Fruit fly (Drosophila melanogaster): ENCODE results near the gene CG43155.

The CG43155 gene

DNA sequence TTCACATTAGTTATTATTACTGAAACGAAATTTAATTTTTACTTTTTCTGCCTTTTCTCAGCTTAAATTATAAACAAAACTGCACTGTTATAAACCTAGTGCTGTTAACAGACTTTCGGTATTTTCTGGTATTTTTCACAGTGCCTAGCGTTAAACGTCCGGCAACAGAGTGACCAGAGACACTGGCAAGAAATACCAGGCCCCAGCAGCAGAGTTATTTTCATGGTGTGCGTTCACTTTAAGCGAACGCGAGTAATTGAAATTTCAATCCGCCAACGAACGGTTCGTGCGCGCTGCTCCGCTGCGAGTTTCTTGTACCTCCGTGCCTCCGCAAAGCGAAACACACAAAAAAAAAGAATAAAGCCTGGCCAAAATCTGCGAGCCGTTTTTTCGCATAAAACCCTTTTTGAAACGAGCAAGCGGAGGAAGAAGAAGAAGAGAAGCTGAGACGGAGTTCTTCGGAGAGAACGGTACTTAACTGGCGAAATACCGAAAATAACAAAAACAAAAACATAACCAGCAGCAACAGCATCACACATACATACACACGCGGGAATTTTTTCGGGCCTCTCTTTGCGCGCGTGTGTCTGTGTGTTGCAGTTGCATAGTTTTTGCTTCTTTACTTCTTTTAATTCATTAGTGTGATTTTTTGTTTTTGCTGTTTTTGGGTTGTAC, 33.5 kb downstream of the CG43155 start, which contains the start of gene Drak:
Gene Drak, plus strand, starts transcription at position 220 of the 675 bp plus-strand sequence.
- TF ChIP-seq insv (optimal IDR thresholded peaks at IDR 0.05): no peak
- no peak for TF ChIP-seq psq (optimal IDR thresholded peaks at IDR 0.05)
- no peak for TF ChIP-seq h (optimal IDR thresholded peaks at IDR 0.05)
- no peak for TF ChIP-seq Sin3A (optimal IDR thresholded peaks at IDR 0.05)
- no peak for TF ChIP-seq Myc (optimal IDR thresholded peaks at IDR 0.05)
- no peak for TF ChIP-seq ttk (optimal IDR thresholded peaks at IDR 0.05)

DNA sequence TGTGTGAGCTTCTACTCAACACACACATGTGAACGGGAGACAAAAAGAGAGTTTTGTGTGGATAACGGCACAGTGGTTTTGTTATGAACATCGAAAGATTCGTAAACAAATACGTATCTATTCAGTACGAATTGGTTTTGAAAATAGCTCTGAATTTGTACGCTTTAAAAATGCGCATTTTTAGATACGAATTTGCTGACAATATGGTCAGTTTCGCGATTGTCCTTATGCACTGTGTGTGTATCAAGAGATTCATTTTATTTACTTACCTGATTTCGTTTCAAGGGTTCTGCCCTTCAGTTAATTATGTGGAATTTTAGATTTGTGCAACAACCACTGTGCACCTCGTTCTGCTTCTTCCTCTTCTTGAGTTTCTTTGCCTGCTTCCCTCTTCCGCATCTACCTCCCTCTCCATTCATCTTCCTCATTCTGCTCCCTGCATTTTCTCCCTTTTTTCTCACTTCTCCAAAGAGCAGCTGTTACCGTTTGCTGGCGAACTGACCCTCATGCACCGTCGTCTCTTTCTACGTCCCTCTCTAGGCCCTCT, 35.2 kb downstream of the CG43155 start:
- TF ChIP-seq ttk (optimal IDR thresholded peaks at IDR 0.05) (no peak), psq (optimal IDR thresholded peaks at IDR 0.05) (no peak), insv (optimal IDR thresholded peaks at IDR 0.05) (no peak), h (optimal IDR thresholded peaks at IDR 0.05) (no peak), Sin3A (optimal IDR thresholded peaks at IDR 0.05) (no peak), Myc (optimal IDR thresholded peaks at IDR 0.05) (no peak)

- TF ChIP-seq insv (optimal IDR thresholded peaks at IDR 0.05) (no peak), ttk (optimal IDR thresholded peaks at IDR 0.05) (no peak), Sin3A (optimal IDR thresholded peaks at IDR 0.05) (no peak), h (optimal IDR thresholded peaks at IDR 0.05) (no peak), psq (optimal IDR thresholded peaks at IDR 0.05) (no peak), Myc (optimal IDR thresholded peaks at IDR 0.05) (no peak)
Measured at dm6 chrX:11495474-11495873, 35.9 kb downstream of the CG43155 start.

dm6 chrX:11496257-11496656, 36.7 kb downstream of the CG43155 start:
- TF ChIP-seq psq (optimal IDR thresholded peaks at IDR 0.05): no peak
- TF ChIP-seq Myc (optimal IDR thresholded peaks at IDR 0.05): no peak
- no peak for TF ChIP-seq h (optimal IDR thresholded peaks at IDR 0.05)
- TF ChIP-seq insv (optimal IDR thresholded peaks at IDR 0.05): no peak
- TF ChIP-seq ttk (optimal IDR thresholded peaks at IDR 0.05): no peak
- no peak for TF ChIP-seq Sin3A (optimal IDR thresholded peaks at IDR 0.05)

- TF ChIP-seq Sin3A (optimal IDR thresholded peaks at IDR 0.05): no peak
- no peak for TF ChIP-seq psq (optimal IDR thresholded peaks at IDR 0.05)
- no peak for TF ChIP-seq Myc (optimal IDR thresholded peaks at IDR 0.05)
- TF ChIP-seq h (optimal IDR thresholded peaks at IDR 0.05): no peak
- TF ChIP-seq ttk (optimal IDR thresholded peaks at IDR 0.05): no peak
- no peak for TF ChIP-seq insv (optimal IDR thresholded peaks at IDR 0.05)
Measured at dm6 chrX:11498143-11498542, 38.6 kb downstream of the CG43155 start.

DNA sequence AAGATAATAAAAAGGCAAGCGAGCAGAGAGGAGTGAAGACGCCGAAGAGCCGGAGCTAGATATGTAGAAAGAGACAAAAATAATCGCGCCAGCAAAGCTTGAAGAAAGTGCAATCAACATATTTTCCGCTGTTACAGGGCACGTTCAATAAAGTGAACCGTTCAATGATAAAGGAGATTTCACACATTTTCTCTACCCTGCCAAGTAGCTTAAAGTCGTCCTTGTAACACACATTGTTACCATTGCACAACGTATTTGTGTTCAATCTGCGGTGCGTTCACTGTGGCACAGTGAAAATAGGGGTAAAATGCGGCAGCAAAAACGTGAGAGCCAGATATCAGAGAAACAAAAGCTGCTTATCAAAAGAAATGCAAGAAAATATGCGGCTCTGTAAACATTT, 39.9 kb downstream of the CG43155 start:
- TF ChIP-seq Sin3A (optimal IDR thresholded peaks at IDR 0.05) (no peak), psq (optimal IDR thresholded peaks at IDR 0.05) (no peak), insv (optimal IDR thresholded peaks at IDR 0.05) (no peak), h (optimal IDR thresholded peaks at IDR 0.05) (no peak)

DNA sequence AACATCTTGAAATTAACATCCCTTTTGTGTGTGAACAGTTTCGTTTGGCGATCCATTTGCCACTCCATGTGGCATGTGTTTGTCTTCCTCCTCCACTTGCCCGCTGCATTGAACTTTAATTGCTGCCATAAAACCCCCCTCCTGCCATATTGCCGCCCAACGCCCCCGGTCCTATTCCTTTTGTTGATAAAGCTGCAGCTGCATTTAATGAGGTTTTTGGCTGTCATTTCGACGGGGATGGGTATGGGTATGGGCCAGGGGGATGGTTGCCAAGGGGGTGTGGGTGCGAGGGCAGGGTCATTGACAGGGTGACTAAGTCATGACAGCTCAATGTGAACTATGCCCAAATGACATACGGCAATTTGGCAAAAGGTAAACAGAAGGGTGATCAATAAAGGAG, 40.7 kb downstream of the CG43155 start:
- no peak for TF ChIP-seq Myc (optimal IDR thresholded peaks at IDR 0.05)
- no peak for TF ChIP-seq h (optimal IDR thresholded peaks at IDR 0.05)
- TF ChIP-seq ttk (optimal IDR thresholded peaks at IDR 0.05): no peak
- TF ChIP-seq insv (optimal IDR thresholded peaks at IDR 0.05): no peak
- TF ChIP-seq Sin3A (optimal IDR thresholded peaks at IDR 0.05): no peak
- TF ChIP-seq psq (optimal IDR thresholded peaks at IDR 0.05): no peak

DNA sequence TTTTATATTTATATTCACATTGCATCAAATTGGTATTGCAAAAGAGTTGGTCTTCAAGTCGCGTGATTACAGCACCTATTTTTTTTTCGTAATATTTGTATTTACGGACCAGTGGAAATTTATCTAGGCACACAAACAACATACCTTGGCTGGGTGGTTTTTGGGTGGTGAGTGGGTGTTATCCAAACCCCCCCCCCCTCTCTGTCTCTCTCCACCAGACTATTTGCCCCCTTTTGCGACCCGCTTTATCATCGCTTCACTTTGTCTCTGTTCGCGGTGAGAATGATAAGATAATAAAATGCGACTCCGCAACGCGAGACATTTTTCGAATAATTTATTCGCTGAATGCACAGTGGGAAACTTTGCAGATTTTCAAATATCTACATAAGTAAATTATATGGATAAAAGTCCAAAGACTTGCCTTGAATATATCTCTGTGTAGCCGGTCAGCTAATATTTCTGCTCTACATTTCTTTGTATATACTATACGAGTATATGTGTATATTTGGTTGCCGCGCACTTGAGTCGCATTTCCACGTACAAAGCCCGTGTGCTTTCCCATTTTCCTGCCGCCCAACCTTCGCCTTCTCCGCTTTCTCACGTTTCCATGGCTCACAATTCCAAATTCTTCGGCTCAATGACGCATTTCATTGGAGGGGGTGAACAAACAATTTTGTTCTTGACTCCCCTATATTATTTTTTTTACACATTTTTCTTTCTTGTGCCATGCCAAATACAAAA, 41.8 kb downstream of the CG43155 start:
- TF ChIP-seq Myc (optimal IDR thresholded peaks at IDR 0.05) (no peak), h (optimal IDR thresholded peaks at IDR 0.05) (no peak), psq (optimal IDR thresholded peaks at IDR 0.05) (no peak), Sin3A (optimal IDR thresholded peaks at IDR 0.05) (no peak), ttk (optimal IDR thresholded peaks at IDR 0.05) (no peak), insv (optimal IDR thresholded peaks at IDR 0.05) (no peak)

dm6 chrX:11503625-11504024, 44.0 kb downstream of the CG43155 start:
- TF ChIP-seq Myc (optimal IDR thresholded peaks at IDR 0.05) (no peak), h (optimal IDR thresholded peaks at IDR 0.05) (no peak), insv (optimal IDR thresholded peaks at IDR 0.05) (no peak), ttk (optimal IDR thresholded peaks at IDR 0.05) (no peak), Sin3A (optimal IDR thresholded peaks at IDR 0.05) (no peak), psq (optimal IDR thresholded peaks at IDR 0.05) (no peak)

DNA sequence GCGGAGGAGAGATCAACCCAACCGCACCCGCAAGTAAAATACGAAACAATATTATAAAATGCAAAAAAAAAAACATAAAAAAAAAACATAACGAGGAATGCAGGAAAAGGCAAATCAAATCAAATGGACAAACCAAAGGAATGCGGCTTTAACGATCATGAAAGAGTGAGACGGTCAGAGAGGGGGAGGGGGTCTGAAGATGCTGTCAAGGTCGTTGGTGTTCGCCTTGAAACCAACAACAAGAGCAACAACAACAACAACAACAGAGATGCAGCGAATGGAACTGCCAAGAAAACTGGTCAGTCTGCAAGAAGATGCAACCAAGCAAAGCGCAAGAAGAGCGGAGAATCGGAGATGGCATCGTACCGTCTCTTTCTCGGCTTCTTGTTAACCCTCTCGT, 46.6 kb downstream of the CG43155 start:
- TF ChIP-seq h (optimal IDR thresholded peaks at IDR 0.05): no peak
- no peak for TF ChIP-seq Sin3A (optimal IDR thresholded peaks at IDR 0.05)
- TF ChIP-seq ttk (optimal IDR thresholded peaks at IDR 0.05): no peak
- no peak for TF ChIP-seq psq (optimal IDR thresholded peaks at IDR 0.05)
- no peak for TF ChIP-seq insv (optimal IDR thresholded peaks at IDR 0.05)
- no peak for TF ChIP-seq Myc (optimal IDR thresholded peaks at IDR 0.05)

- TF ChIP-seq h (optimal IDR thresholded peaks at IDR 0.05): no peak
- no peak for TF ChIP-seq Sin3A (optimal IDR thresholded peaks at IDR 0.05)
- no peak for TF ChIP-seq ttk (optimal IDR thresholded peaks at IDR 0.05)
- TF ChIP-seq Myc (optimal IDR thresholded peaks at IDR 0.05): no peak
- TF ChIP-seq insv (optimal IDR thresholded peaks at IDR 0.05): no peak
- no peak for TF ChIP-seq psq (optimal IDR thresholded peaks at IDR 0.05)
Measured at dm6 chrX:11510120-11510771, 50.7 kb downstream of the CG43155 start.

dm6 chrX:11511299-11511698, 51.7 kb downstream of the CG43155 start:
- TF ChIP-seq ttk (optimal IDR thresholded peaks at IDR 0.05) (no peak), Sin3A (optimal IDR thresholded peaks at IDR 0.05) (no peak), h (optimal IDR thresholded peaks at IDR 0.05) (no peak), insv (optimal IDR thresholded peaks at IDR 0.05) (no peak), psq (optimal IDR thresholded peaks at IDR 0.05) (no peak), Myc (optimal IDR thresholded peaks at IDR 0.05) (no peak)
